Worm (Caenorhabditis elegans) whole organism, mixed stage, embryonic: Measurements from ENCODE around the gene eelo-2.

ENCODE experiments used
- cnd-1 ChIP-seq: fragments of 200-800 bp; sonication (Bioruptor generic); optimal IDR thresholded peaks from 2 replicates; lab custom pipeline; 2018; ENCODE audit warnings: mild to moderate bottlenecking, missing genetic modification characterization, missing compliant biosample characterization
- elt-1 ChIP-seq: sonication (generic microtip); optimal IDR thresholded peaks from 2 replicates; lab custom pipeline; 2017; ENCODE audit warnings: missing genetic modification characterization, mild to moderate bottlenecking, missing compliant biosample characterization, antibody characterized with exemption, moderate library complexity, borderline replicate concordance; ENCODE audit not compliant: insufficient read depth
- elt-3 ChIP-seq: fragments of 150-350 bp; optimal IDR thresholded peaks from 2 replicates; lab custom pipeline; 2014; ENCODE audit warnings: missing biosample characterization, missing genetic modification characterization
- hlh-1 ChIP-seq: fragments of 150-350 bp; optimal IDR thresholded peaks from 2 replicates; lab custom pipeline; 2014; ENCODE audit warnings: missing biosample characterization, missing genetic modification reagents, missing genetic modification characterization
- lin-13 ChIP-seq: fragments of 150-350 bp; optimal IDR thresholded peaks from 2 replicates; lab custom pipeline; 2014; ENCODE audit warnings: missing biosample characterization, missing genetic modification characterization
- lsy-2 ChIP-seq: fragments of 150-350 bp; optimal IDR thresholded peaks from 2 replicates; lab custom pipeline; 2014; ENCODE audit warnings: missing biosample characterization, missing genetic modification characterization
- mls-2 ChIP-seq: sonication (generic microtip); optimal IDR thresholded peaks from 2 replicates; lab custom pipeline; 2016; ENCODE audit warnings: mild to moderate bottlenecking, missing genetic modification characterization, moderate library complexity, missing compliant biosample characterization
- pha-4 ChIP-seq: fragments of 150-350 bp; optimal IDR thresholded peaks from 2 replicates; lab custom pipeline; 2018; ENCODE audit warnings: missing biosample characterization, missing genetic modification reagents, missing genetic modification characterization
- snpc-4 ChIP-seq: fragments of 150-350 bp; optimal IDR thresholded peaks from 2 replicates; lab custom pipeline; 2014; ENCODE audit warnings: missing biosample characterization, missing genetic modification characterization
- unc-120 ChIP-seq: sonication (generic microtip); optimal IDR thresholded peaks from 2 replicates; lab custom pipeline; 2017; ENCODE audit warnings: missing genetic modification characterization, missing compliant biosample characterization; ENCODE audit not compliant: poor library complexity, severe bottlenecking
- unc-39 ChIP-seq: fragments of 150-350 bp; optimal IDR thresholded peaks from 2 replicates; lab custom pipeline; 2014; ENCODE audit warnings: missing biosample characterization, missing genetic modification characterization
- ztf-11 ChIP-seq: fragments of 150-350 bp; optimal IDR thresholded peaks from 2 replicates; lab custom pipeline; 2014; ENCODE audit warnings: missing biosample characterization, missing genetic modification characterization

DNA sequence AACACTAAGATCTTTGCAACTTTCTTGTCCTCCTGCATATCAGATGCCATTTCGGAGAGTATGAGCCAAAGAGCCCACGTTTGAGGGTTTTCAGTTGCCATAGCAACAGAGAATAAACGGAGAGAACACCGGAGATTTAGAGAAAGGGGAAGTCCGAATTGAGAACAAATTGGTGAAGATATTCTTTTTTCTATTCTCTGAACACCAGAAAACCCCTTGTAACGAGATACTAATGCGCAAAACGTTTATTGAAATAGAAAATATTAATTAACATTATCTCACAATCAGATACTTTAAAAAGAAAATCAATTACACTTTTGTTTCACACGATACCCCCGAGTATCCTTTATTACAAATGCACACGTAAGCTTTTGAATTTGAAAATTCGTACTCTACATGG is 52.0 kb downstream of the eelo-2 start, which contains the start of gene ifta-2:
- no peak for TF ChIP-seq hlh-1 (tag; lab: Kevin White, UChicago)
- TF ChIP-seq lin-13 (tag; lab: Kevin White, UChicago) = no peak
- no peak for TF ChIP-seq mls-2
- no peak for TF ChIP-seq elt-1 (tag; lab: Kevin White, UChicago)
- no peak for TF ChIP-seq unc-39 (tag; lab: Kevin White, UChicago)
- no peak for TF ChIP-seq snpc-4 (tag; lab: Kevin White, UChicago)
- no peak for TF ChIP-seq lsy-2 (tag; lab: Kevin White, UChicago)
- no peak for TF ChIP-seq ztf-11 (tag; lab: Kevin White, UChicago)
- no peak for TF ChIP-seq elt-3
- no peak for TF ChIP-seq cnd-1 (tag; lab: Kevin White, UChicago)
- TF ChIP-seq unc-120 (tag; lab: Kevin White, UChicago) = no peak
- TF ChIP-seq pha-4 (tag; lab: Kevin White, UChicago) = no peak
